Worm (Caenorhabditis elegans) whole organism, early embryonic: ENCODE measurements around the gene fbxb-24.

Source experiments
- F13C5.2 ChIP-seq: sonication (generic microtip); optimal IDR thresholded peaks from 2 replicates; lab custom pipeline; 2017; ENCODE audit warnings: mild to moderate bottlenecking, missing genetic modification characterization, inconsistent platforms, missing compliant biosample characterization
- ama-1 ChIP-seq: fragments of 150-350 bp; optimal IDR thresholded peaks from 2 replicates; lab custom pipeline; 2014
- hmg-4 ChIP-seq: fragments of 200-800 bp; sonication (Bioruptor generic); optimal IDR thresholded peaks from 2 replicates; lab custom pipeline; 2018; ENCODE audit warnings: mild to moderate bottlenecking, missing genetic modification characterization, missing compliant biosample characterization
- pes-1 ChIP-seq: fragments of 200-800 bp; sonication (Bioruptor generic); IDR thresholded peaks from 2 replicates; pipeline ENCODE4 v1.3.6; 2022; ENCODE audit warnings: missing genetic modification reagents, missing genetic modification characterization, missing compliant biosample characterization
- scrt-1 ChIP-seq: fragments of 200-800 bp; sonication (Bioruptor generic); IDR thresholded peaks from 2 replicates; pipeline ENCODE4 v1.3.6; 2022; ENCODE audit warnings: missing genetic modification characterization, missing compliant biosample characterization
- sea-1 ChIP-seq: fragments of 200-800 bp; sonication (Bioruptor generic); conservative IDR thresholded peaks from 2 replicates; pipeline ENCODE4 v1.3.6; 2022; ENCODE audit warnings: missing genetic modification characterization, missing compliant biosample characterization
- tbx-11 ChIP-seq: fragments of 200-800 bp; sonication (Bioruptor generic); IDR thresholded peaks from 2 replicates; pipeline ENCODE4 v1.3.6; 2022; ENCODE audit warnings: missing genetic modification characterization, missing compliant biosample characterization
- tra-4 ChIP-seq: sonication (generic microtip); optimal IDR thresholded peaks from 2 replicates; lab custom pipeline; 2017; ENCODE audit warnings: missing genetic modification characterization, missing compliant biosample characterization

DNA sequence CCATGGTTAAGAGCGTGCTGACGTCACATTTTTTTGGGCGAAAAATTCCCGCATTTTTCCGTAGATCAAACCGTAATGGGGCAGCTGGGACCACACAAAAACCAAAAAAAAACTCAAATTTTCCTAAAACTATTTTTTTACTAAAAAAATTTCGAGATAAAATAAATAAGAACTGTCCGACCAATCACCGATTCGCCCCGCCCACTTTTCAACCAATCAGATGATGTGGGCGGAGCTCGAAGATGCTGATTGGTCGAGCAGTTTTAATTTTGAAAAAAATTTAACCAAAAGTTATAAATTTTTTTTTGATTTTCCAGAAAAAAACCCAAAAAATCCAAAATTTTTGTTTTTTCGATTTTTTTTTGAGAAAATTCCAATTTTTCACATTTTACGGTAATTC, 8.7 kb upstream of the fbxb-24 start:
- TF ChIP-seq tbx-11 (GFP tag; lab: Robert Waterston, UW) (no peak), sea-1 (no peak), F13C5.2 (no peak), tra-4 (tag; lab: Kevin White, UChicago) (no peak), ama-1 (lab: Kevin White, UChicago) (no peak), hmg-4 (GFP tag; lab: Kevin White, UChicago) (no peak), scrt-1 (GFP tag; lab: Robert Waterston, UW) (no peak), pes-1 (GFP tag; lab: Robert Waterston, UW) (no peak)
